Worm (Caenorhabditis elegans): ENCODE results near the gene idpb-2.

The idpb-2 gene

DNA sequence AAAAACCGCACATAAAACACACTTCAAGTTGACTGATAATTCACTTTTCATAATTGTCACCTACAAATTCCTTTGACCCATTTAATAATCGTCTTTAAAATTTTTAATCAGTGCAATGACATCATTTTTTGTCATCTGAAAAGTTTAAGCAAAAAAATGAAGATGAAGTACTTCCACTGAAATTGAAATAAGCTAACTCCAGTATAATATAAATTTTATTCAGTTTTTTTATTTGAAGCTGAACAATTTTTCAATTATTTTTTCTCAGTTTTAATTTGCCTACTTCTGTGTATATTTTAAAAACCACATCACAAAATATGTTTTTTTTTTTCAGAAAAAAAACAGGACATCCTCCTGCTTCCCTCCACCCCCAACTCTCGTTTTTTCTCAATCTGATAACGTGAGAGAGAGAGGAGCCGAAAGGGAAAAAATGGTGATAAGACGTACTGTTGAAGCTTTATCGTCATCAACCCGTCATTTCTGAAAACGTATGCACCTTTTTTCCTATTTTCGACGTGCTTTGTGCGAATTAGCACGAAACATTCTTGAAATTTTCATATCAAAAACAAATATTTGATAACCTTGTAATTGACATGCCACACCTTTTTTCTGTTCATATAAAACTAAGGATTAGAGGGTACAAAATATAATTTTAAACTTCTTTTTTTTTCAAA, 34.5 kb upstream of the idpb-2 start, which contains the start of the genes C04G6.11 and mpk-2:
Gene C04G6.11 (minus strand): TSS at position 51 of the 674 bp plus-strand sequence.
Gene mpk-2 (plus strand): TSS at position 335 of the 674 bp plus-strand sequence.
- TF ChIP-seq ztf-22 (GFP tag; optimal IDR thresholded peaks at IDR 0.05): peak; percentile 58
- no peak for TF ChIP-seq mxl-1 (tag; optimal IDR thresholded peaks at IDR 0.05)
- TF ChIP-seq let-607 (tag; optimal IDR thresholded peaks at IDR 0.05): peak; percentile 21 to 40
- TF ChIP-seq madf-10 (tag; optimal IDR thresholded peaks at IDR 0.05): peak; percentile 22
- peak; percentile 93 for TF ChIP-seq nhr-80 (tag; optimal IDR thresholded peaks at IDR 0.05)
- peak; percentile 44 for TF ChIP-seq unc-62 (GFP tag; optimal IDR thresholded peaks at IDR 0.05)
- TF ChIP-seq atf-7 (tag; optimal IDR thresholded peaks at IDR 0.05): peak; percentile 75
- no peak for TF ChIP-seq egl-18 (GFP tag; IDR thresholded peaks at IDR 0.05)

DNA sequence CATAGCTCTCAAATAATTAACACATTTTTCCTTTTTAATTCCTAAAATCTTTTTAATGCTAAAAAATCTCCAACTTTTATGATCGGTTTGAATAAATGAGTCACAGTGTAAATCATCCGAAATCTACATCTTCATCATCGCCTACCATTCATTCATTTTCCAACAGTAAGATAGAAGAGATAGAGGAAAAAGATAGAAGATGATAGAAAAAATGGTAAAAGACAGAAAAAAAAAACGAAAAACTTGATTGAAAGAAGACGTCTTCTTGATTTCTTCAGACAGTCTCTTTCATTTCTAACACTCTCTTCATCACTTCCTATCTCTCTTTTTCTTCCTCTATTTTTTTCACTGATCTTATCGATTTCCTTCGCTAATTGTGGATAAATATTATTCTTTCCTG, 33.8 kb upstream of the idpb-2 start:
- TF ChIP-seq lir-1 (GFP tag; conservative IDR thresholded peaks at IDR 0.05) (no peak), die-1 (tag; optimal IDR thresholded peaks at IDR 0.05) (no peak), ekl-4 (GFP tag; IDR thresholded peaks at IDR 0.05) (no peak), xnd-1 (tag; optimal IDR thresholded peaks at IDR 0.05) (no peak), pha-4 (tag; optimal IDR thresholded peaks at IDR 0.05) (no peak), zfh-2 (GFP tag; conservative IDR thresholded peaks at IDR 0.05) (no peak), akir-1 (GFP tag; optimal IDR thresholded peaks at IDR 0.05) (no peak), madf-8 (GFP tag; conservative IDR thresholded peaks at IDR 0.05) (no peak), hmg-1.2 (GFP tag; IDR thresholded peaks at IDR 0.05) (no peak), hlh-26 (GFP tag; conservative IDR thresholded peaks at IDR 0.05) (no peak), ztf-28 (GFP tag; IDR thresholded peaks at IDR 0.05) (no peak), nhr-179 (tag; optimal IDR thresholded peaks at IDR 0.05) (no peak), hsf-1 (GFP tag; IDR thresholded peaks at IDR 0.05) (no peak), nhr-27 (tag; optimal IDR thresholded peaks at IDR 0.05) (no peak), F57A8.1 (GFP tag; optimal IDR thresholded peaks at IDR 0.05) (no peak), sptf-2 (GFP tag; optimal IDR thresholded peaks at IDR 0.05) (no peak), ccch-3 (GFP tag; optimal IDR thresholded peaks at IDR 0.05) (no peak), sdz-38 (tag; optimal IDR thresholded peaks at IDR 0.05) (no peak), F37B4.10 (GFP tag; IDR thresholded peaks at IDR 0.05) (no peak)

DNA sequence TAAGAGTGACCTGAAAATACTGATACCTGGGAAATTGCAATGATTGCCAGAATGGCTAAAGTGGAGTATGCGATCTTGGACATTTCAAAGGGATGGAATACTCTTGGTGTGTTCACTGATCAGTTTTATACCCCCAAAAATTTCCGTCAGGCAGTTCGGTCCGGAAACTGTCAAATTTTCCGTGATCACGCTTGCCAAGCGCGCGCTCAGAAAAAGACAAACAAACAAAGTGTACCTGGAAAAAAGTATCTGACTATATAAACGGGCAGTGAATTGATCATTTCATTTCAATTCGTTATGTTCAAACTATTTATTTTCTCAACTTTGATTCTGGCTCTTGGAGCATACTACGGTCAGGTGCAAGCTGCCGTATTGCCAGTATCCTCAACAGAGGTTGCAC, 32.3 kb upstream of the idpb-2 start, which contains the start of the genes idpb-3 and idpb-1:
Gene idpb-3 (minus strand): TSS at position 101 of the 400 bp plus-strand sequence.
Gene idpb-1 (plus strand): TSS at position 284 of the 400 bp plus-strand sequence.
- TF ChIP-seq aptf-3 (GFP tag; IDR thresholded peaks at IDR 0.05): no peak
- TF ChIP-seq lin-54 (GFP tag; optimal IDR thresholded peaks at IDR 0.05): no peak
- TF ChIP-seq him-1 (tag; optimal IDR thresholded peaks at IDR 0.05): no peak
- TF ChIP-seq dpff-1 (tag; optimal IDR thresholded peaks at IDR 0.05): no peak
- TF ChIP-seq aptf-2 (GFP tag; conservative IDR thresholded peaks at IDR 0.05): no peak
- no peak for TF ChIP-seq F23B12.7 (tag; optimal IDR thresholded peaks at IDR 0.05; ENCODE audit: insufficient read depth)
- no peak for TF ChIP-seq egrh-3 (GFP tag; IDR thresholded peaks at IDR 0.05)

ce11 chrII:5099649-5100048, 30.2 kb upstream of the idpb-2 start, which contains the start of gene C04G6.6:
Gene C04G6.6 (minus strand): TSS chrII:5099749.
- TF ChIP-seq B0035.1 (tag; optimal IDR thresholded peaks at IDR 0.05) (no peak), B0019.2 (GFP tag; conservative IDR thresholded peaks at IDR 0.05) (no peak), zim-3 (tag; optimal IDR thresholded peaks at IDR 0.05) (no peak), ceh-91 (GFP tag; IDR thresholded peaks at IDR 0.05) (no peak), snpc-4 (GFP tag; optimal IDR thresholded peaks at IDR 0.05) (no peak), snpc-4 (tag; optimal IDR thresholded peaks at IDR 0.05) (no peak), snpc-1.3 (tag; optimal IDR thresholded peaks at IDR 0.05; ENCODE audit: insufficient read depth) (no peak), lin-54 (GFP tag; optimal IDR thresholded peaks at IDR 0.05) (no peak), T26A5.8 (tag; optimal IDR thresholded peaks at IDR 0.05) (no peak), Y56A3A.18 (GFP tag; IDR thresholded peaks at IDR 0.05) (no peak), Y67H2A.10 (GFP tag; conservative IDR thresholded peaks at IDR 0.05) (no peak), let-526 (GFP tag; IDR thresholded peaks at IDR 0.05) (no peak)

All from whole organism, young adult.